Fruit fly (Drosophila melanogaster) whole organism, prepupa: ENCODE data around the gene dpr6.

Experiments
- Blimp-1 ChIP-seq: fragments of 200-800 bp; sonication (Bioruptor generic); optimal IDR thresholded peaks from 3 replicates; lab custom pipeline; 2017; ENCODE audit warnings: missing biosample characterization, missing genetic modification characterization, mild to moderate bottlenecking, moderate library complexity, missing genetic modification reagents
- CG10631 ChIP-seq: fragments of 200-800 bp; sonication (Bioruptor generic); optimal IDR thresholded peaks from 2 replicates; lab custom pipeline; 2016; ENCODE audit warnings: missing biosample characterization, missing genetic modification characterization
- CG15336 ChIP-seq: fragments of 200-800 bp; sonication (Bioruptor generic); IDR thresholded peaks from 2 replicates; pipeline ENCODE4 v1.3.6; 2022; ENCODE audit warnings: missing biosample characterization, missing genetic modification characterization
- CG6163 ChIP-seq: fragments of 200-800 bp; sonication (Bioruptor generic); IDR thresholded peaks from 3 replicates; pipeline ENCODE4 v1.3.6; 2022; ENCODE audit warnings: missing biosample characterization, missing genetic modification characterization
- CG8319 ChIP-seq: fragments of 200-800 bp; sonication (Bioruptor generic); optimal IDR thresholded peaks from 3 replicates; lab custom pipeline; 2016; ENCODE audit warnings: missing biosample characterization, missing genetic modification characterization
- Hr39 ChIP-seq: fragments of 200-800 bp; sonication (Bioruptor generic); optimal IDR thresholded peaks from 2 replicates; lab custom pipeline; 2016; ENCODE audit warnings: missing biosample characterization, missing genetic modification characterization
- Lpt ChIP-seq: fragments of 200-800 bp; sonication (Bioruptor generic); optimal IDR thresholded peaks from 3 replicates; lab custom pipeline; 2016; ENCODE audit warnings: missing biosample characterization, missing genetic modification characterization
- Met ChIP-seq: fragments of 200-800 bp; sonication (Bioruptor generic); optimal IDR thresholded peaks from 3 replicates; lab custom pipeline; 2016; ENCODE audit warnings: missing biosample characterization, missing genetic modification characterization
- esn ChIP-seq: fragments of 200-800 bp; sonication (Bioruptor generic); optimal IDR thresholded peaks from 2 replicates; lab custom pipeline; 2016; ENCODE audit warnings: missing biosample characterization, mild to moderate bottlenecking, missing genetic modification characterization, moderate library complexity
- salr ChIP-seq, 2 experiments: fragments of 200-800 bp; sonication (Bioruptor generic); optimal IDR thresholded peaks; 3 replicates each; lab custom pipeline; 2016 to 2018; ENCODE audit warnings: missing biosample characterization in 2 of 2, missing genetic modification characterization in 2 of 2, mild to moderate bottlenecking in 1 of 2

dpr6 gene

DNA sequence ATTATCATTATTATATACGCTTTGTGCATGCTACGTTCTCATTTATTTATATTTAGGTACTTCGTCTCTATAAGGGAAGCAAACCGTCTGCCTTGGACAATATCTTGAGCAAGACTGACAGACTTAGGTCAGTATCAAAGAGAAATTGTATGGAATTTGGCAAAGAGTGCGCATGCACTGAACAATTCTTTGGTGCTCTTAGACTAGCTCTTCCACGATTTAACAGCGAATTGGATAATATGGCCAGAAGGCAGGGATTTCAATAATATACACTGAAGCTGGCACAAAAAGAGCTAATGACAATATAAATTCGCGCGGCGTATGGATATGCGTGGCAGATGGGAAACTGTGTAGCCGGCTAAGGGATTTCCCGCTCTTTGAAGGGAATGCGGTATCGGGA, 212.4 kb downstream of the dpr6 start:
- TF ChIP-seq Blimp-1 (no peak), CG10631 (GFP tag; lab: Kevin White, UChicago) (no peak), salr (GFP tag; optimal IDR thresholded peaks at IDR 0.05; lab: Kevin White, UChicago) (no peak), CG8319 (GFP tag; lab: Kevin White, UChicago) (no peak), CG6163 (no peak), esn (GFP tag; lab: Kevin White, UChicago) (no peak), Lpt (GFP tag; lab: Kevin White, UChicago) (no peak), Met (GFP tag; lab: Kevin White, UChicago) (no peak), CG15336 (GFP tag; lab: Robert Waterston, UW) (no peak), Hr39 (GFP tag; lab: Kevin White, UChicago) (no peak)
